Fruit fly (Drosophila melanogaster) whole organism, embryonic: ENCODE data around the gene CG5910.

Experiments
- Atf6 ChIP-seq: fragments of 200-800 bp; sonication (Bioruptor generic); IDR thresholded peaks from 2 replicates; pipeline ENCODE4 v1.3.6; 2022; ENCODE audit warnings: missing biosample characterization, missing genetic modification characterization
- B-H1 ChIP-seq: fragments of 200-800 bp; sonication (Bioruptor generic); IDR thresholded peaks from 3 replicates; pipeline ENCODE4 v1.3.6; 2022; ENCODE audit warnings: missing biosample characterization, missing genetic modification characterization
- CG10147 ChIP-seq: fragments of 200-800 bp; sonication (Bioruptor generic); optimal IDR thresholded peaks from 2 replicates; lab custom pipeline; 2019; ENCODE audit warnings: missing biosample characterization, mild to moderate bottlenecking, missing genetic modification characterization, moderate library complexity
- CG10274 ChIP-seq: fragments of 200-800 bp; sonication (Bioruptor generic); optimal IDR thresholded peaks from 3 replicates; lab custom pipeline; 2017; ENCODE audit warnings: missing biosample characterization, mild to moderate bottlenecking, missing genetic modification characterization
- CG10462 ChIP-seq: fragments of 200-800 bp; sonication (Bioruptor generic); optimal IDR thresholded peaks from 2 replicates; lab custom pipeline; 2016; ENCODE audit warnings: missing biosample characterization, missing genetic modification characterization
- CG11723 ChIP-seq: fragments of 200-800 bp; sonication (Bioruptor generic); optimal IDR thresholded peaks from 2 replicates; lab custom pipeline; 2017; ENCODE audit warnings: missing biosample characterization, mild to moderate bottlenecking, missing genetic modification characterization
- CG12299 ChIP-seq: fragments of 200-800 bp; sonication (Bioruptor generic); optimal IDR thresholded peaks from 2 replicates; lab custom pipeline; 2018; ENCODE audit warnings: missing biosample characterization, mild to moderate bottlenecking, missing genetic modification characterization
- CG1233 ChIP-seq: fragments of 200-800 bp; sonication (Bioruptor generic); optimal IDR thresholded peaks from 4 replicates; lab custom pipeline; 2018; ENCODE audit warnings: missing biosample characterization, mild to moderate bottlenecking, missing genetic modification characterization
- CG17186 ChIP-seq: fragments of 200-800 bp; sonication (Bioruptor generic); optimal IDR thresholded peaks from 3 replicates; lab custom pipeline; 2017; ENCODE audit warnings: missing biosample characterization, missing genetic modification reagents, missing genetic modification characterization
- CG2116 ChIP-seq: fragments of 200-800 bp; sonication (Bioruptor generic); optimal IDR thresholded peaks from 3 replicates; lab custom pipeline; 2018; ENCODE audit warnings: missing biosample characterization, mild to moderate bottlenecking, missing genetic modification characterization
- CG2120 ChIP-seq: fragments of 200-800 bp; sonication (Bioruptor generic); optimal IDR thresholded peaks from 3 replicates; lab custom pipeline; 2016; ENCODE audit warnings: missing biosample characterization, missing genetic modification characterization
- CG2875 ChIP-seq: fragments of 200-800 bp; sonication (Bioruptor generic); optimal IDR thresholded peaks from 2 replicates; lab custom pipeline; 2017; ENCODE audit warnings: missing biosample characterization, mild to moderate bottlenecking, missing genetic modification characterization, missing genetic modification reagents
- CG30403 ChIP-seq: fragments of 200-800 bp; sonication (Bioruptor generic); optimal IDR thresholded peaks from 3 replicates; lab custom pipeline; 2016; ENCODE audit warnings: missing biosample characterization, missing genetic modification characterization
- CG30431 ChIP-seq: fragments of 200-800 bp; sonication (Bioruptor generic); optimal IDR thresholded peaks from 2 replicates; lab custom pipeline; 2017; ENCODE audit warnings: missing biosample characterization, missing genetic modification characterization
- CG31441 ChIP-seq: fragments of 200-800 bp; sonication (Bioruptor generic); IDR thresholded peaks from 2 replicates; pipeline ENCODE4 v1.3.6; 2022; ENCODE audit warnings: missing biosample characterization, missing genetic modification characterization
- CG32767 ChIP-seq: fragments of 200-800 bp; sonication (Bioruptor generic); IDR thresholded peaks from 2 replicates; pipeline ENCODE4 v1.3.6; 2022; ENCODE audit warnings: missing biosample characterization, missing genetic modification characterization
- CG33557 ChIP-seq: fragments of 200-800 bp; sonication (Bioruptor generic); optimal IDR thresholded peaks from 2 replicates; lab custom pipeline; 2019; ENCODE audit warnings: missing biosample characterization, mild to moderate bottlenecking, missing genetic modification characterization, moderate library complexity
- CG34224 ChIP-seq: fragments of 200-800 bp; sonication (Bioruptor generic); IDR thresholded peaks from 3 replicates; pipeline ENCODE4 v1.3.6; 2022; ENCODE audit warnings: missing biosample characterization, missing genetic modification characterization; ENCODE audit not compliant: partially characterized antibody
- CG42726 ChIP-seq: fragments of 200-800 bp; sonication (Bioruptor generic); IDR thresholded peaks from 2 replicates; pipeline ENCODE4 v1.3.6; 2022; ENCODE audit warnings: missing biosample characterization, missing genetic modification characterization; ENCODE audit not compliant: partially characterized antibody
- CG4424 ChIP-seq: fragments of 200-800 bp; sonication (Bioruptor generic); optimal IDR thresholded peaks from 3 replicates; lab custom pipeline; 2016; ENCODE audit warnings: missing biosample characterization, missing genetic modification characterization
- CG4707 ChIP-seq: fragments of 200-800 bp; sonication (Bioruptor generic); optimal IDR thresholded peaks from 2 replicates; lab custom pipeline; 2018; ENCODE audit warnings: missing biosample characterization, mild to moderate bottlenecking, missing genetic modification characterization, moderate library complexity
- CG6654 ChIP-seq: fragments of 200-800 bp; sonication (Bioruptor generic); optimal IDR thresholded peaks from 2 replicates; lab custom pipeline; 2017; ENCODE audit warnings: missing biosample characterization, mild to moderate bottlenecking, missing genetic modification characterization
- CG6791 ChIP-seq: fragments of 200-800 bp; sonication (Bioruptor generic); IDR thresholded peaks from 3 replicates; pipeline ENCODE4 v1.3.6; 2022; ENCODE audit warnings: missing biosample characterization, missing genetic modification characterization; ENCODE audit not compliant: partially characterized antibody
- CG6813 ChIP-seq: fragments of 200-800 bp; sonication (Bioruptor generic); optimal IDR thresholded peaks from 2 replicates; lab custom pipeline; 2017; ENCODE audit warnings: missing biosample characterization, missing genetic modification characterization, mild to moderate bottlenecking, moderate library complexity, missing genetic modification reagents
- Dip2 ChIP-seq: fragments of 200-800 bp; sonication (Bioruptor generic); IDR thresholded peaks from 2 replicates; pipeline ENCODE4 v1.3.6; 2022; ENCODE audit warnings: missing biosample characterization, missing genetic modification characterization
- ERR ChIP-seq: fragments of 200-800 bp; sonication (Bioruptor generic); optimal IDR thresholded peaks from 2 replicates; lab custom pipeline; 2016; ENCODE audit warnings: missing biosample characterization, missing genetic modification characterization
- HLHmδ ChIP-seq: fragments of 200-800 bp; sonication (Bioruptor generic); optimal IDR thresholded peaks from 2 replicates; lab custom pipeline; 2018; ENCODE audit warnings: missing biosample characterization, mild to moderate bottlenecking, missing genetic modification characterization, moderate library complexity
- Lhr ChIP-seq: fragments of 200-800 bp; sonication (Bioruptor generic); optimal IDR thresholded peaks from 3 replicates; lab custom pipeline; 2017; ENCODE audit warnings: mild to moderate bottlenecking, missing biosample characterization, missing genetic modification reagents, missing genetic modification characterization
- Side ChIP-seq: fragments of 200-800 bp; sonication (Bioruptor generic); optimal IDR thresholded peaks from 2 replicates; lab custom pipeline; 2016; ENCODE audit warnings: missing biosample characterization, missing genetic modification characterization
- Sin3A ChIP-seq: fragments of >200 bp; optimal IDR thresholded peaks from 2 replicates; lab custom pipeline; 2018
- abd-A ChIP-seq: fragments of 200-800 bp; sonication (Bioruptor generic); optimal IDR thresholded peaks from 3 replicates; lab custom pipeline; 2019; ENCODE audit warnings: missing biosample characterization, mild to moderate bottlenecking, missing genetic modification characterization, moderate library complexity
- bbx ChIP-seq: fragments of 200-800 bp; sonication (Bioruptor generic); IDR thresholded peaks from 2 replicates; pipeline ENCODE4 v1.3.6; 2022; ENCODE audit warnings: missing biosample characterization, missing genetic modification characterization; ENCODE audit not compliant: partially characterized antibody
- chm ChIP-seq: fragments of 200-800 bp; sonication (Bioruptor generic); IDR thresholded peaks from 2 replicates; pipeline ENCODE4 v1.3.6; 2022; ENCODE audit warnings: missing biosample characterization, missing genetic modification characterization
- disco-r ChIP-seq: fragments of 200-800 bp; sonication (Bioruptor generic); optimal IDR thresholded peaks from 2 replicates; lab custom pipeline; 2016; ENCODE audit warnings: missing biosample characterization, missing genetic modification characterization
- esg ChIP-seq: fragments of 200-800 bp; sonication (Bioruptor generic); conservative IDR thresholded peaks from 2 replicates; pipeline ENCODE4 v1.3.6; 2022; ENCODE audit warnings: missing biosample characterization, missing genetic modification characterization
- eve ChIP-seq, 2 experiments: fragments of >200 bp; optimal IDR thresholded peaks; 2 replicates each; lab custom pipeline; 2017; ENCODE audit warnings: missing biosample characterization in 2 of 2, missing genetic modification characterization in 2 of 2
- fd96Cb ChIP-seq: fragments of 200-800 bp; sonication (Bioruptor generic); optimal IDR thresholded peaks from 2 replicates; lab custom pipeline; 2018; ENCODE audit warnings: missing biosample characterization, mild to moderate bottlenecking, missing genetic modification characterization, moderate library complexity
- gsb-n ChIP-seq: fragments of 200-800 bp; sonication (Bioruptor generic); optimal IDR thresholded peaks from 3 replicates; lab custom pipeline; 2018; ENCODE audit warnings: missing biosample characterization, mild to moderate bottlenecking, missing genetic modification characterization
- lbe ChIP-seq: fragments of 200-800 bp; sonication (Bioruptor generic); optimal IDR thresholded peaks from 2 replicates; lab custom pipeline; 2016; ENCODE audit warnings: missing biosample characterization, mild to moderate bottlenecking, missing genetic modification characterization
- nmo ChIP-seq: fragments of 200-800 bp; sonication (Bioruptor generic); optimal IDR thresholded peaks from 2 replicates; lab custom pipeline; 2018; ENCODE audit warnings: missing biosample characterization, mild to moderate bottlenecking, missing genetic modification characterization, moderate library complexity
- nom ChIP-seq: fragments of 200-800 bp; sonication (Bioruptor generic); optimal IDR thresholded peaks from 2 replicates; lab custom pipeline; 2017; ENCODE audit warnings: missing biosample characterization, missing genetic modification characterization, mild to moderate bottlenecking, moderate library complexity, missing genetic modification reagents
- pfk ChIP-seq: fragments of 200-800 bp; sonication (Bioruptor generic); optimal IDR thresholded peaks from 2 replicates; lab custom pipeline; 2018; ENCODE audit warnings: missing biosample characterization, mild to moderate bottlenecking, missing genetic modification characterization, moderate library complexity
- sens ChIP-seq: fragments of 200-800 bp; sonication (Bioruptor generic); peaks from one replicate; lab custom pipeline; 2016; ENCODE audit warnings: missing biosample characterization, missing genetic modification characterization
- trem ChIP-seq: fragments of 200-800 bp; optimal IDR thresholded peaks from 3 replicates; lab custom pipeline; 2019; ENCODE audit warnings: missing biosample characterization, mild to moderate bottlenecking, missing genetic modification characterization, moderate library complexity
- twi ChIP-seq: fragments of 200-800 bp; optimal IDR thresholded peaks from 2 replicates; lab custom pipeline; 2019; ENCODE audit warnings: missing biosample characterization, mild to moderate bottlenecking, missing genetic modification characterization, moderate library complexity
- unpg ChIP-seq: fragments of 200-800 bp; sonication (Bioruptor generic); optimal IDR thresholded peaks from 3 replicates; lab custom pipeline; 2018; ENCODE audit warnings: missing biosample characterization, mild to moderate bottlenecking, missing genetic modification characterization, moderate library complexity

Gene CG5910

DNA sequence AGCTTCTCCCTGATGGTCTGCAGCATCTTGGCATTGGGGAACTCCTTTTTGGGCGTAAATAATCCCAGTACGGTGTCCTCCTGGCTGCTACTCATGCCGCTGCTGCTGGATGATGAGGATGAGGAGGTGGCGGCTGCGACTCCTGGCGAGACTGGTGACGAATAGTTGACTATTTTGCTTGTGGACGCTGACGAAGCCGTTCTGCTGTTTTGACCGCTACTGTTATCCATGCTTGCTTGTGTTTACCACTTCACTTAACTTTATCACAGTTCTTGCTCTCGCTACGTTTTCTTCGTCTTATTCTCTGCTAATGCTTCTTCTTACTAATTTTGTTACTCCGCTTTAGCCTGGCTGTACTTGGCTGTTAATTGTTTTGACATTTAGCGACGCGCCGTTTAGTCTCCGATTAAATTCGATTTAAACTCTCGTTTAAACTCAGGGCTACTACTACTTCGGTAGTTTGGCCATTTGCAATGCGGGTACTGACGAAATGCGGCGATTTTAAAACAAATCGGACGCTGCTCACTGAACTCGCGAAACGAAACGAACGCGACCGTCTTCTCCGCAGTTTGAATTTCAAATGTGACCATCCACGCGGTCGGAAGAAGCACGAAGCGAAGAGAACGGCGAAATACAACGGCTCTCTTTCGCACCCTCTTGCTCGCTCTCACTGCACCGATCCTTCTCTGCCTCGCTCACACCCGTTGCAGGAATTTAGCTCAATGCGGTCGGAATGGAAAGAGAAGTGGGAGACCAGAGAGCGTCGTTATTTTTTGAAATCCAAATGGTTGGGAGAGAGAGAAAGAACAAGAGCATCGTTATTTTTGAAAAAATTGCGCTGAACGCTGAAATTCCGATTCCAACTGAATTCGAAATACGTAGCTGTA lies 41.0 kb upstream of the CG5910 start, which contains the start of gene trbl (continued):
- TF ChIP-seq ERR (no peak), CG34224 (GFP tag; lab: Robert Waterston, UW) (peak; percentile 78), Sin3A (no peak), CG42726 (GFP tag; lab: Robert Waterston, UW) (no peak), pfk (GFP tag; lab: Kevin White, UChicago) (peak; percentile 52), HLHmδ (peak; percentile 60), bbx (GFP tag; lab: Robert Waterston, UW) (peak; percentile 96), CG10462 (GFP tag; lab: Kevin White, UChicago) (no peak), CG10147 (GFP tag; lab: Kevin White, UChicago) (no peak), CG6791 (peak; percentile 97), B-H1 (GFP tag; lab: Robert Waterston, UW) (no peak; the same call in 2 of the 3 replicates), disco-r (GFP tag; lab: Kevin White, UChicago) (no peak), Atf6 (GFP tag; lab: Robert Waterston, UW) (peak; percentile 51), CG17186 (GFP tag; lab: Kevin White, UChicago) (no peak), CG10274 (no peak), gsb-n (tag; lab: Kevin White, UChicago) (no peak), CG2875 (GFP tag; lab: Kevin White, UChicago) (no peak), CG2120 (GFP tag; lab: Kevin White, UChicago) (no peak), trem (tag; lab: Kevin White, UChicago) (peak; percentile 59), CG6654 (GFP tag; lab: Kevin White, UChicago) (no peak), twi (no peak), nom (GFP tag; lab: Kevin White, UChicago) (peak; percentile 58), Side (GFP tag; lab: Kevin White, UChicago) (peak; percentile 21), CG4424 (peak; percentile 18), CG11723 (GFP tag; lab: Kevin White, UChicago) (peak; percentile 25), CG12299 (peak; percentile 60), fd96Cb (tag; lab: Kevin White, UChicago) (no peak)

DNA sequence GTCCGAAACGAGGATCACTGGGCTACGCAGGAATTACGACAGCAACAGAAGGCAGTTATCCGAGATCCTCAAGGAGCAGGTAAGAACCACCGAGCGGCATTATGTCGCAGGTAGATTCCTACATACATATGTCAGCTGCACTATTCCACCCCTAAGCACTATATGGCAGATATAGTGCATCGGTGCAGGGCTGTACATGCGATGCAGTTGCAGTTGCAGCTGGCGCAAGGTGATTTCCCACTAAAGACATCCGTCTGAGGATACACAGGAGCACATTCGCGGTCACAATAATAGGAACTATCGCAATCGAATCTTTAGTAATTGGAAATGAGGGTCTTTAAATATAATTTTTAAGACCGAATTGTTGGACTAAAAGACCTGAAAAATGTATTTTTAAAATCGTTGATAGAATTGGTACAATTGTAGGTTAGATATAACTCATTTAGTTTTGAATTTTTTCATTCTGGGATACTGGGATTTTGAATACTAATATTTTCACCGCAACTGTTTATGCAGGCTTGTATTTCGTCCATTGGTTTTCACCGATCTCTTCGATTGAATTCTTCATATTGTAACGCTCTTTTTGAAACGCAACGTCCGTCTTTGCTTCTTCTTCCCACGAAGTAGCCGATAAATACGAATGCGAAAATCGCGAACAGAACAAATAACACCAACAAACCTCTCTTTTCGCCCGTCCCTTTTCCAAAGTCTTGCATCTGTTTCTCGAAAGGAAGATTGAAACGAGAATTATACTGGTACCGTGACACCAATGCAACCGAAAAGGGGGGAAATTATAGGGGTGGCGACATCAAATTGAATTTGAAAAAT lies 39.3 kb upstream of the CG5910 start:
- TF ChIP-seq unpg (GFP tag; lab: Kevin White, UChicago): peak; percentile 27
- peak; percentile 43 for TF ChIP-seq CG33557
- peak; percentile 15 for TF ChIP-seq CG6813 (GFP tag; lab: Kevin White, UChicago)
- no peak for TF ChIP-seq abd-A (tag; lab: Kevin White, UChicago)
- peak; percentile 89 for TF ChIP-seq sens (GFP tag; lab: Kevin White, UChicago)
- no peak for TF ChIP-seq Dip2
- TF ChIP-seq CG32767 (GFP tag; lab: Robert Waterston, UW): no peak
- peak in 1 of 2 experiments; percentile 60 for TF ChIP-seq eve (GFP tag; optimal IDR thresholded peaks at IDR 0.05; lab: Kevin White, UChicago)
- TF ChIP-seq CG30403 (GFP tag; lab: Kevin White, UChicago): peak; percentile 8
- TF ChIP-seq CG31441 (GFP tag; lab: Robert Waterston, UW): peak; percentile 56
- peak; percentile 54 for TF ChIP-seq lbe (GFP tag; lab: Kevin White, UChicago)
- peak; percentile 47 for TF ChIP-seq gsb-n (tag; lab: Kevin White, UChicago)
- TF ChIP-seq CG4707 (GFP tag; lab: Kevin White, UChicago): no peak
- no peak for TF ChIP-seq pfk (GFP tag; lab: Kevin White, UChicago)
- TF ChIP-seq nmo (GFP tag; lab: Kevin White, UChicago): peak; percentile 44
- 0 out of 2 replicates have a peak, but pooled peaks have one; percentile 15 for TF ChIP-seq chm (GFP tag; lab: Robert Waterston, UW)
- TF ChIP-seq CG2116: peak; percentile 66
- TF ChIP-seq esg (GFP tag; lab: Robert Waterston, UW): 0 out of 2 replicates have a peak, but pooled peaks have one; percentile 10
- peak; percentile 12 for TF ChIP-seq Lhr (GFP tag; lab: Kevin White, UChicago)
- TF ChIP-seq CG1233: peak; percentile 7
- peak; percentile 12 for TF ChIP-seq fd96Cb (tag; lab: Kevin White, UChicago)
- no peak for TF ChIP-seq B-H1 (GFP tag; lab: Robert Waterston, UW)
- peak; percentile 30 for TF ChIP-seq CG30431 (GFP tag; lab: Kevin White, UChicago)
